Fruit fly (Drosophila melanogaster) whole organism, adult: ENCODE results near the gene Osi10a.

ENCODE experiments used
- CG14711 ChIP-seq: fragments of 200-800 bp; sonication (Bioruptor generic); optimal IDR thresholded peaks from 2 replicates; lab custom pipeline; 2018; ENCODE audit warnings: missing biosample characterization, mild to moderate bottlenecking, missing genetic modification characterization, moderate library complexity
- CG1620 ChIP-seq: fragments of 200-800 bp; sonication (Bioruptor generic); optimal IDR thresholded peaks from 2 replicates; lab custom pipeline; 2016; ENCODE audit warnings: missing biosample characterization, missing genetic modification characterization
- CG33017 ChIP-seq: fragments of 200-800 bp; sonication (Bioruptor generic); optimal IDR thresholded peaks from 2 replicates; lab custom pipeline; 2018; ENCODE audit warnings: missing biosample characterization, mild to moderate bottlenecking, missing genetic modification characterization, moderate library complexity
- CG5204 ChIP-seq: fragments of 200-800 bp; sonication (Bioruptor generic); optimal IDR thresholded peaks from 2 replicates; lab custom pipeline; 2016; ENCODE audit warnings: missing biosample characterization, missing genetic modification characterization
- CG7045 ChIP-seq: fragments of 200-800 bp; sonication (Bioruptor generic); optimal IDR thresholded peaks from 2 replicates; lab custom pipeline; 2017; ENCODE audit warnings: missing biosample characterization, mild to moderate bottlenecking, missing genetic modification characterization
- Hr96 ChIP-seq: fragments of 200-800 bp; sonication (Bioruptor generic); optimal IDR thresholded peaks from 2 replicates; lab custom pipeline; 2016; ENCODE audit warnings: missing biosample characterization, missing genetic modification characterization
- Mnt ChIP-seq: fragments of 200-800 bp; sonication (Bioruptor generic); optimal IDR thresholded peaks from 2 replicates; lab custom pipeline; 2016; ENCODE audit warnings: missing biosample characterization, mild to moderate bottlenecking, missing genetic modification characterization
- cic ChIP-seq: fragments of 200-800 bp; sonication (Bioruptor generic); optimal IDR thresholded peaks from 2 replicates; lab custom pipeline; 2017; ENCODE audit warnings: missing biosample characterization, mild to moderate bottlenecking, missing genetic modification characterization, moderate library complexity
- ovo ChIP-seq: fragments of 200-800 bp; sonication (Bioruptor generic); optimal IDR thresholded peaks from 2 replicates; lab custom pipeline; 2016; ENCODE audit warnings: missing biosample characterization, missing genetic modification characterization
- tj ChIP-seq: fragments of 200-800 bp; sonication (Bioruptor generic); optimal IDR thresholded peaks from 3 replicates; lab custom pipeline; 2017; ENCODE audit warnings: missing biosample characterization, mild to moderate bottlenecking, missing genetic modification characterization, moderate library complexity
- toe ChIP-seq: fragments of 200-800 bp; sonication (Bioruptor generic); optimal IDR thresholded peaks from 2 replicates; lab custom pipeline; 2016; ENCODE audit warnings: missing biosample characterization, missing genetic modification characterization

- TF ChIP-seq CG14711 (no peak), toe (GFP tag; lab: Kevin White, UChicago) (no peak), Hr96 (GFP tag; lab: Kevin White, UChicago) (no peak), CG1620 (GFP tag; lab: Kevin White, UChicago) (no peak), CG33017 (tag; lab: Kevin White, UChicago) (no peak), ovo (GFP tag; lab: Kevin White, UChicago) (no peak), CG7045 (no peak), cic (GFP tag; lab: Kevin White, UChicago) (no peak), tj (GFP tag; lab: Kevin White, UChicago) (no peak), Mnt (GFP tag; lab: Kevin White, UChicago) (no peak), CG5204 (GFP tag; lab: Kevin White, UChicago) (no peak)
These were observed 6.2 kb downstream of the Osi10a start for dm6 chr3R:6269986-6270385.
